Worm (Caenorhabditis elegans) whole organism, midembryonic: Measurements from ENCODE around the gene rps-27.

Experiments used
- T22C8.4 ChIP-seq: fragments of 200-800 bp; sonication (Bioruptor generic); IDR thresholded peaks from 2 replicates; pipeline ENCODE4 v1.3.6; 2022; ENCODE audit warnings: missing genetic modification characterization, missing compliant biosample characterization
- flt-1 ChIP-seq: fragments of 200-800 bp; sonication (Bioruptor generic); IDR thresholded peaks from 2 replicates; pipeline ENCODE4 v1.3.6; 2022; ENCODE audit warnings: missing genetic modification characterization, missing compliant biosample characterization
- ref-1 ChIP-seq: fragments of 200-800 bp; sonication (Bioruptor generic); conservative IDR thresholded peaks from 2 replicates; pipeline ENCODE4 v1.3.6; 2022; ENCODE audit warnings: missing genetic modification reagents, missing genetic modification characterization, missing compliant biosample characterization
- ztf-23 ChIP-seq: fragments of 200-800 bp; sonication (Bioruptor generic); IDR thresholded peaks from 2 replicates; pipeline ENCODE4 v1.3.6; 2022; ENCODE audit warnings: missing genetic modification reagents, missing genetic modification characterization, missing compliant biosample characterization

ce11 chrV:137667-138066 lies 33.8 kb upstream of the rps-27 start:
- TF ChIP-seq flt-1 (GFP tag; lab: Robert Waterston, UW) (no peak), T22C8.4 (no peak), ref-1 (GFP tag; lab: Robert Waterston, UW) (no peak), ztf-23 (GFP tag; lab: Robert Waterston, UW) (no peak)
